Fruit fly (Drosophila melanogaster): ENCODE data around the gene CG33784.

Gene CG33784

dm6 chr3R:10067605-10068004, at the start of gene CG33784:
Gene CG33784, plus strand, starts transcription at chr3R:10067905.
- TF ChIP-seq fkh (GFP tag; optimal IDR thresholded peaks at IDR 0.05) (no peak), CG7368 (GFP tag; optimal IDR thresholded peaks at IDR 0.05) (no peak), esn (GFP tag; optimal IDR thresholded peaks at IDR 0.05) (no peak), CG3919 (GFP tag; optimal IDR thresholded peaks at IDR 0.05) (no peak), ss (GFP tag; optimal IDR thresholded peaks at IDR 0.05) (no peak), Eip93F (GFP tag; optimal IDR thresholded peaks at IDR 0.05) (no peak), net (GFP tag; optimal IDR thresholded peaks at IDR 0.05) (no peak), cyc (GFP tag; optimal IDR thresholded peaks at IDR 0.05) (no peak), CG9139 (GFP tag; optimal IDR thresholded peaks at IDR 0.05) (no peak), dsx (GFP tag; optimal IDR thresholded peaks at IDR 0.05; ENCODE audit: poor library complexity, severe bottlenecking) (no peak), spab (GFP tag; optimal IDR thresholded peaks at IDR 0.05) (no peak), svp (GFP tag) (no peak), Sox15 (GFP tag; optimal IDR thresholded peaks at IDR 0.05) (no peak), vri (GFP tag; optimal IDR thresholded peaks at IDR 0.05) (no peak)

- peak; percentile 56 for TF ChIP-seq vri (GFP tag; optimal IDR thresholded peaks at IDR 0.05)
- peak; percentile 48 for TF ChIP-seq svp (GFP tag)
- TF ChIP-seq CG3919 (GFP tag; optimal IDR thresholded peaks at IDR 0.05), result no peak
- peak; percentile 45; the same call in 1 of the 3 replicates for TF ChIP-seq CG6163 (GFP tag; IDR thresholded peaks at IDR 0.05)
Measured at dm6 chr3R:10024032-10024712, 43.5 kb upstream of the CG33784 start.

- TF ChIP-seq fkh (GFP tag; optimal IDR thresholded peaks at IDR 0.05) (no peak), CG10669 (GFP tag; optimal IDR thresholded peaks at IDR 0.05) (no peak), CG11902 (GFP tag; optimal IDR thresholded peaks at IDR 0.05) (no peak), Hr38 (GFP tag; optimal IDR thresholded peaks at IDR 0.05) (no peak), CG16779 (tag; optimal IDR thresholded peaks at IDR 0.05) (no peak), CG11762 (GFP tag; optimal IDR thresholded peaks at IDR 0.05; ENCODE audit: insufficient read depth) (no peak), Sox14 (GFP tag; optimal IDR thresholded peaks at IDR 0.05) (no peak), CG6276 (GFP tag; optimal IDR thresholded peaks at IDR 0.05) (no peak), Blimp-1 (GFP tag; optimal IDR thresholded peaks at IDR 0.05) (no peak), CG1621 (tag; optimal IDR thresholded peaks at IDR 0.05) (no peak), pdm3 (GFP tag; optimal IDR thresholded peaks at IDR 0.05) (no peak), CG32006 (GFP tag; optimal IDR thresholded peaks at IDR 0.05) (no peak), fd85E (GFP tag; optimal IDR thresholded peaks at IDR 0.05) (no peak), lz (GFP tag; optimal IDR thresholded peaks at IDR 0.05) (no peak), Met (GFP tag; optimal IDR thresholded peaks at IDR 0.05) (no peak)
Measured at dm6 chr3R:10025050-10025449, 42.7 kb upstream of the CG33784 start, which contains the start of gene CG31407. Gene CG31407, minus strand, starts transcription at chr3R:10025150.

dm6 chr3R:10028378-10028777, 39.3 kb upstream of the CG33784 start:
- TF ChIP-seq eg (GFP tag; IDR thresholded peaks at IDR 0.05), result peak; percentile 42; the same call in 1 of the 3 replicates
- TF ChIP-seq CG32006 (GFP tag; optimal IDR thresholded peaks at IDR 0.05), result peak; percentile 59
- TF ChIP-seq CG6276 (GFP tag; optimal IDR thresholded peaks at IDR 0.05), result peak; percentile 59
- TF ChIP-seq CG15336 (GFP tag; IDR thresholded peaks at IDR 0.05), result peak; percentile 68
- peak; percentile 33 for TF ChIP-seq dac (GFP tag; optimal IDR thresholded peaks at IDR 0.05)
- TF ChIP-seq Eip93F (GFP tag; optimal IDR thresholded peaks at IDR 0.05), result no peak
- TF ChIP-seq Eip78C (GFP tag), result peak; percentile 23
- TF ChIP-seq salr (GFP tag; optimal IDR thresholded peaks at IDR 0.05), result no peak
- TF ChIP-seq Hr4 (GFP tag; optimal IDR thresholded peaks at IDR 0.05), result peak; percentile 54
- TF ChIP-seq OdsH (GFP tag; optimal IDR thresholded peaks at IDR 0.05), result peak; percentile 8
- no peak for TF ChIP-seq CG9139 (GFP tag; optimal IDR thresholded peaks at IDR 0.05)
- TF ChIP-seq Hr38 (GFP tag; optimal IDR thresholded peaks at IDR 0.05), result no peak

All from whole organism, prepupa.